Worm (Caenorhabditis elegans): ENCODE measurements around the gene Y55F3AR.2.

- no peak for TF ChIP-seq mep-1 (tag; optimal IDR thresholded peaks at IDR 0.05)
- no peak for TF ChIP-seq nhr-28 (tag; optimal IDR thresholded peaks at IDR 0.05)
- TF ChIP-seq ceh-39 (tag; optimal IDR thresholded peaks at IDR 0.05) = no peak
Observed at ce11 chrIV:1074069-1074468, 20.3 kb upstream of the Y55F3AR.2 start.
